Fruit fly (Drosophila melanogaster) whole organism, prepupa: ENCODE measurements around the gene CG10353.

Experiments
- Blimp-1 ChIP-seq: fragments of 200-800 bp; sonication (Bioruptor generic); optimal IDR thresholded peaks from 3 replicates; lab custom pipeline; 2017; ENCODE audit warnings: missing biosample characterization, missing genetic modification characterization, mild to moderate bottlenecking, moderate library complexity, missing genetic modification reagents
- CG10631 ChIP-seq: fragments of 200-800 bp; sonication (Bioruptor generic); optimal IDR thresholded peaks from 2 replicates; lab custom pipeline; 2016; ENCODE audit warnings: missing biosample characterization, missing genetic modification characterization
- CG10669 ChIP-seq: fragments of 200-800 bp; sonication (Bioruptor generic); optimal IDR thresholded peaks from 3 replicates; lab custom pipeline; 2018; ENCODE audit warnings: missing biosample characterization, mild to moderate bottlenecking, missing genetic modification characterization, moderate library complexity
- CG11294 ChIP-seq: fragments of 200-800 bp; sonication (Bioruptor generic); IDR thresholded peaks from 2 replicates; pipeline ENCODE4 v1.3.6; 2022; ENCODE audit warnings: missing biosample characterization, missing genetic modification characterization
- CG11762 ChIP-seq: fragments of 200-800 bp; sonication (Bioruptor generic); optimal IDR thresholded peaks from 3 replicates; lab custom pipeline; 2016; ENCODE audit warnings: missing biosample characterization, missing genetic modification characterization; ENCODE audit not compliant: insufficient read depth
- CG11902 ChIP-seq: fragments of 200-800 bp; sonication (Bioruptor generic); optimal IDR thresholded peaks from 3 replicates; lab custom pipeline; 2016; ENCODE audit warnings: missing biosample characterization, missing genetic modification characterization
- CG15336 ChIP-seq: fragments of 200-800 bp; sonication (Bioruptor generic); IDR thresholded peaks from 2 replicates; pipeline ENCODE4 v1.3.6; 2022; ENCODE audit warnings: missing biosample characterization, missing genetic modification characterization
- CG1621 ChIP-seq: fragments of 200-800 bp; sonication (Bioruptor generic); optimal IDR thresholded peaks from 3 replicates; lab custom pipeline; 2018; ENCODE audit warnings: missing biosample characterization, mild to moderate bottlenecking, missing genetic modification characterization
- CG16779 ChIP-seq: fragments of 200-800 bp; sonication (Bioruptor generic); optimal IDR thresholded peaks from 3 replicates; lab custom pipeline; 2017; ENCODE audit warnings: missing biosample characterization, mild to moderate bottlenecking, missing genetic modification characterization
- CG3032 ChIP-seq: fragments of 200-800 bp; optimal IDR thresholded peaks from 2 replicates; lab custom pipeline; 2019; ENCODE audit warnings: missing biosample characterization, mild to moderate bottlenecking, missing genetic modification characterization, moderate library complexity
- CG34406 ChIP-seq: fragments of 200-800 bp; sonication (Bioruptor generic); optimal IDR thresholded peaks from 3 replicates; lab custom pipeline; 2016; ENCODE audit warnings: missing biosample characterization, missing genetic modification characterization
- CG3919 ChIP-seq: fragments of 200-800 bp; sonication (Bioruptor generic); optimal IDR thresholded peaks from 3 replicates; lab custom pipeline; 2016; ENCODE audit warnings: missing biosample characterization, missing genetic modification characterization
- CG4318 ChIP-seq: fragments of 200-800 bp; sonication (Bioruptor generic); optimal IDR thresholded peaks from 3 replicates; lab custom pipeline; 2017; ENCODE audit warnings: missing biosample characterization, mild to moderate bottlenecking, missing genetic modification characterization
- CG6163 ChIP-seq: fragments of 200-800 bp; sonication (Bioruptor generic); IDR thresholded peaks from 3 replicates; pipeline ENCODE4 v1.3.6; 2022; ENCODE audit warnings: missing biosample characterization, missing genetic modification characterization
- CG6808 ChIP-seq: fragments of 200-800 bp; sonication (Bioruptor generic); optimal IDR thresholded peaks from 3 replicates; lab custom pipeline; 2017; ENCODE audit warnings: missing biosample characterization, missing genetic modification characterization, mild to moderate bottlenecking, moderate library complexity, missing genetic modification reagents
- CG6854 ChIP-seq: fragments of 200-800 bp; sonication (Bioruptor generic); optimal IDR thresholded peaks from 2 replicates; lab custom pipeline; 2017; ENCODE audit warnings: missing biosample characterization, mild to moderate bottlenecking, missing genetic modification characterization
- CG7368 ChIP-seq: fragments of 200-800 bp; sonication (Bioruptor generic); optimal IDR thresholded peaks from 3 replicates; lab custom pipeline; 2016; ENCODE audit warnings: missing biosample characterization, missing genetic modification characterization
- CG8119 ChIP-seq: fragments of 200-800 bp; sonication (Bioruptor generic); IDR thresholded peaks from 3 replicates; pipeline ENCODE4 v1.3.6; 2022; ENCODE audit warnings: missing biosample characterization, missing genetic modification characterization
- CG8319 ChIP-seq: fragments of 200-800 bp; sonication (Bioruptor generic); optimal IDR thresholded peaks from 3 replicates; lab custom pipeline; 2016; ENCODE audit warnings: missing biosample characterization, missing genetic modification characterization
- CG8632 ChIP-seq: fragments of 200-800 bp; sonication (Bioruptor generic); optimal IDR thresholded peaks from 3 replicates; lab custom pipeline; 2016; ENCODE audit warnings: missing biosample characterization, missing genetic modification characterization
- CG9139 ChIP-seq: fragments of 200-800 bp; sonication (Bioruptor generic); optimal IDR thresholded peaks from 3 replicates; lab custom pipeline; 2017; ENCODE audit warnings: missing biosample characterization, mild to moderate bottlenecking, missing genetic modification characterization
- Eip75B ChIP-seq: fragments of 200-800 bp; sonication (Bioruptor generic); optimal IDR thresholded peaks from 3 replicates; lab custom pipeline; 2016; ENCODE audit warnings: missing biosample characterization, missing genetic modification characterization
- Eip78C ChIP-seq: fragments of 200-800 bp; sonication (Bioruptor generic); peaks from one replicate; lab custom pipeline; 2016; ENCODE audit warnings: missing biosample characterization, missing genetic modification characterization
- Ets21C ChIP-seq: fragments of 200-800 bp; sonication (Bioruptor generic); optimal IDR thresholded peaks from 3 replicates; lab custom pipeline; 2016; ENCODE audit warnings: missing biosample characterization, missing genetic modification characterization
- Ets96B ChIP-seq: fragments of 200-800 bp; optimal IDR thresholded peaks from 2 replicates; lab custom pipeline; 2019; ENCODE audit warnings: missing biosample characterization, mild to moderate bottlenecking, missing genetic modification characterization, moderate library complexity
- Gug ChIP-seq: fragments of 200-800 bp; sonication (Bioruptor generic); IDR thresholded peaks from 2 replicates; pipeline ENCODE4 v1.3.6; 2022; ENCODE audit warnings: missing biosample characterization, missing genetic modification characterization
- Hr38 ChIP-seq: sonication (Bioruptor generic); optimal IDR thresholded peaks from 2 replicates; lab custom pipeline; 2016; ENCODE audit warnings: missing biosample characterization, missing genetic modification characterization
- Hr4 ChIP-seq: fragments of 200-800 bp; sonication (Bioruptor generic); optimal IDR thresholded peaks from 3 replicates; lab custom pipeline; 2016; ENCODE audit warnings: missing biosample characterization, missing genetic modification characterization
- Lpt ChIP-seq: fragments of 200-800 bp; sonication (Bioruptor generic); optimal IDR thresholded peaks from 3 replicates; lab custom pipeline; 2016; ENCODE audit warnings: missing biosample characterization, missing genetic modification characterization
- Met ChIP-seq: fragments of 200-800 bp; sonication (Bioruptor generic); optimal IDR thresholded peaks from 3 replicates; lab custom pipeline; 2016; ENCODE audit warnings: missing biosample characterization, missing genetic modification characterization
- OdsH ChIP-seq: fragments of 200-800 bp; sonication (Bioruptor generic); optimal IDR thresholded peaks from 3 replicates; lab custom pipeline; 2016; ENCODE audit warnings: missing biosample characterization, missing genetic modification characterization
- Smox ChIP-seq: fragments of 200-800 bp; sonication (Bioruptor generic); optimal IDR thresholded peaks from 3 replicates; lab custom pipeline; 2016; ENCODE audit warnings: missing biosample characterization, missing genetic modification characterization
- Sox102F ChIP-seq: fragments of 200-800 bp; sonication (Bioruptor generic); optimal IDR thresholded peaks from 2 replicates; lab custom pipeline; 2016; ENCODE audit warnings: missing biosample characterization, mild to moderate bottlenecking, missing genetic modification characterization
- Sox14 ChIP-seq: fragments of 200-800 bp; sonication (Bioruptor generic); optimal IDR thresholded peaks from 3 replicates; lab custom pipeline; 2016; ENCODE audit warnings: missing biosample characterization, missing genetic modification characterization
- Sox15 ChIP-seq: fragments of 200-800 bp; sonication (Bioruptor generic); optimal IDR thresholded peaks from 3 replicates; lab custom pipeline; 2016; ENCODE audit warnings: missing biosample characterization, missing genetic modification characterization
- achi ChIP-seq: fragments of 200-800 bp; sonication (Bioruptor generic); optimal IDR thresholded peaks from 3 replicates; lab custom pipeline; 2016; ENCODE audit warnings: missing biosample characterization, missing genetic modification characterization
- acj6 ChIP-seq: fragments of 200-800 bp; sonication (Bioruptor generic); optimal IDR thresholded peaks from 3 replicates; lab custom pipeline; 2016; ENCODE audit warnings: missing biosample characterization, missing genetic modification characterization
- cyc ChIP-seq: fragments of 200-800 bp; sonication (Bioruptor generic); optimal IDR thresholded peaks from 3 replicates; lab custom pipeline; 2016; ENCODE audit warnings: missing biosample characterization, missing genetic modification characterization
- dac ChIP-seq: fragments of 200-800 bp; sonication (Bioruptor generic); optimal IDR thresholded peaks from 2 replicates; lab custom pipeline; 2017; ENCODE audit warnings: missing biosample characterization, mild to moderate bottlenecking, missing genetic modification characterization
- dsx ChIP-seq: fragments of 200-800 bp; optimal IDR thresholded peaks from 3 replicates; lab custom pipeline; 2019; ENCODE audit warnings: missing biosample characterization, mild to moderate bottlenecking, missing genetic modification characterization, moderate library complexity; ENCODE audit not compliant: poor library complexity, severe bottlenecking
- eg ChIP-seq: fragments of 200-800 bp; sonication (Bioruptor generic); IDR thresholded peaks from 3 replicates; pipeline ENCODE4 v1.3.6; 2022; ENCODE audit warnings: missing biosample characterization, missing genetic modification characterization
- esn ChIP-seq: fragments of 200-800 bp; sonication (Bioruptor generic); optimal IDR thresholded peaks from 2 replicates; lab custom pipeline; 2016; ENCODE audit warnings: missing biosample characterization, mild to moderate bottlenecking, missing genetic modification characterization, moderate library complexity
- fd85E ChIP-seq: fragments of 200-800 bp; sonication (Bioruptor generic); optimal IDR thresholded peaks from 3 replicates; lab custom pipeline; 2016; ENCODE audit warnings: missing biosample characterization, missing genetic modification characterization
- fkh ChIP-seq: fragments of 200-800 bp; sonication (Bioruptor generic); optimal IDR thresholded peaks from 3 replicates; lab custom pipeline; 2017; ENCODE audit warnings: missing biosample characterization, mild to moderate bottlenecking, missing genetic modification characterization, moderate library complexity
- lz ChIP-seq: fragments of 200-800 bp; sonication (Bioruptor generic); optimal IDR thresholded peaks from 3 replicates; lab custom pipeline; 2016; ENCODE audit warnings: missing biosample characterization, missing genetic modification characterization
- pdm3 ChIP-seq: fragments of 200-800 bp; sonication (Bioruptor generic); optimal IDR thresholded peaks from 3 replicates; lab custom pipeline; 2016; ENCODE audit warnings: missing biosample characterization, missing genetic modification characterization
- ss ChIP-seq, 2 experiments: fragments of 200-800 bp; sonication (Bioruptor generic); optimal IDR thresholded peaks; 2 replicates in 1 of 2; 3 replicates in 1 of 2; lab custom pipeline; 2017 to 2018; ENCODE audit warnings: mild to moderate bottlenecking in 2 of 2, missing biosample characterization in 2 of 2, missing genetic modification characterization in 2 of 2, moderate library complexity in 1 of 2
- svp ChIP-seq: fragments of 200-800 bp; sonication (Bioruptor generic); peaks from one replicate; lab custom pipeline; 2016; ENCODE audit warnings: missing biosample characterization, missing genetic modification characterization
- vri ChIP-seq: fragments of 200-800 bp; sonication (Bioruptor generic); optimal IDR thresholded peaks from 3 replicates; lab custom pipeline; 2016; ENCODE audit warnings: missing biosample characterization, mild to moderate bottlenecking, missing genetic modification characterization

CG10353 gene

DNA sequence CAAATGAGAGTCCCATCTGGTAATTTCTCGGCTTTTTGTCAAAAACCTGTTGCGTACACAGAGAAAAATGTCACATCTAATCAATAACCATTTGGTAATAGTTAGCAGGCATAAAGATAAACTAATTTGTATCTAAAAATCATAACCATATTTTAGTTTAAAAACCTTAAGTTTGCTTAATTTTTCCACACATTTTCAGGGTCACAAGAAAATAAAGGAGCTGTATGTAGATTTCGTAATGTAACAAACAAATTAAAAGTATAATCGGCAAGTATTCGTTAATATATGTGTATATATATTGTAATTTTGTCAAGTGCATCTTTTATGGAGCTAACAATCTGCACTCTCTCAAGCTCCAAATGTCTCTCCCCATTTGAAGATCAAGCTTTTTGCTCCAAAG, 34.0 kb upstream of the CG10353 start (continued):
- TF ChIP-seq Sox15 (GFP tag; lab: Kevin White, UChicago) (peak; percentile 43), dsx (GFP tag; lab: Kevin White, UChicago) (peak; percentile 70), CG8119 (GFP tag; lab: Robert Waterston, UW) (peak; percentile 90), svp (GFP tag; lab: Kevin White, UChicago) (peak; percentile 93), Ets21C (GFP tag; lab: Kevin White, UChicago) (peak; percentile 66), CG34406 (GFP tag; lab: Kevin White, UChicago) (peak; percentile 71), CG4318 (GFP tag; lab: Kevin White, UChicago) (peak; percentile 86), lz (GFP tag; lab: Kevin White, UChicago) (peak; percentile 85)

DNA sequence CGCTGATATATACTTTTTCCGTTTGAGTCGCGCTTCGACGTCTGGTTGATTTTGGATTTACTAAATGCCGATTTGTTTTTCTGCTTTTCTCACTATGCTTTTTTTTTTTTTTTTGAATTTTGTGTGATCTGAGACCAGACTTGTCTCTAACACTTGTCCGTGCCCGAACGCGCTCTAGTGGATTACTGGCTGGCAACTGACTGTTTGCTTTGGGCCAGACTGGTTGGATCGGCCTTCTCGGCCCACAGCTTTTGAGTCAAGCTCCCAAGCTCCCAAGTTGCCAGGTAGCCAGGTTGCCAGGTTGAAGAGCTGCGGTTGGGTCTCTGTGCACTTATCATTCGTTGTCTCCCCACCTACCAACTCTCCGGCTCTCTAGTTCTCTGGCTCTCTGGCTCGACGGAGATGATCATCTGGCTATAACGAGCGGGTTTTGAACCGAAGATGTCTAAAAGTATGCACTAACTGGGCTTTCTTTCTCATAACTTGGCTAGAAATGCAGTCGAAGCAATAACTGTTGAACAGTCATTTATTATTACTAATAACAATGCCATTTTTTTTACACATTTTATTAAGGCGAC, 30.2 kb upstream of the CG10353 start, which contains the start of gene pot:
TSS of gene pot (minus strand) at position 205 of the 578 bp plus-strand sequence.
- TF ChIP-seq CG11902 (GFP tag; lab: Kevin White, UChicago) (no peak), vri (no peak), acj6 (GFP tag; lab: Kevin White, UChicago) (no peak), Blimp-1 (GFP tag; lab: Kevin White, UChicago) (no peak), Smox (no peak), CG16779 (no peak), Sox15 (GFP tag; lab: Kevin White, UChicago) (no peak), CG9139 (GFP tag; lab: Kevin White, UChicago) (peak; percentile 5), fkh (GFP tag; lab: Kevin White, UChicago) (peak; percentile 15), Lpt (peak; percentile 15), CG6808 (peak; percentile 23), CG3032 (tag; lab: Kevin White, UChicago) (no peak), dac (GFP tag; lab: Kevin White, UChicago) (no peak), CG15336 (GFP tag; lab: Robert Waterston, UW) (0 out of 2 replicates have a peak, but pooled peaks have one; percentile 20), CG7368 (GFP tag; lab: Kevin White, UChicago) (no peak), CG6854 (GFP tag; lab: Kevin White, UChicago) (peak; percentile 22), CG3919 (GFP tag; lab: Kevin White, UChicago) (no peak), Met (no peak), Sox14 (no peak), ss (GFP tag; optimal IDR thresholded peaks at IDR 0.05; lab: Kevin White, UChicago) (no peak), CG1621 (tag; lab: Kevin White, UChicago) (no peak), eg (peak; percentile 49; the same call in 1 of the 3 replicates), CG6163 (GFP tag; lab: Robert Waterston, UW) (0 out of 3 replicates have a peak, but pooled peaks have one; percentile 12), dsx (GFP tag; lab: Kevin White, UChicago) (no peak), cyc (GFP tag; lab: Kevin White, UChicago) (no peak), esn (no peak), CG10631 (GFP tag; lab: Kevin White, UChicago) (no peak), Eip78C (peak; percentile 50), Hr38 (no peak), pdm3 (GFP tag; lab: Kevin White, UChicago) (no peak), CG8632 (GFP tag; lab: Kevin White, UChicago) (no peak), Ets96B (no peak), CG11294 (GFP tag; lab: Robert Waterston, UW) (no peak), CG8319 (GFP tag; lab: Kevin White, UChicago) (no peak), CG11762 (no peak), CG10669 (GFP tag; lab: Kevin White, UChicago) (no peak), Gug (GFP tag; lab: Robert Waterston, UW) (no peak), Eip75B (GFP tag; lab: Kevin White, UChicago) (no peak), CG8119 (GFP tag; lab: Robert Waterston, UW) (no peak; the same call in 2 of the 3 replicates), svp (GFP tag; lab: Kevin White, UChicago) (no peak), achi (GFP tag; lab: Kevin White, UChicago) (no peak), OdsH (GFP tag; lab: Kevin White, UChicago) (no peak), Sox102F (GFP tag; lab: Kevin White, UChicago) (peak; percentile 13), fd85E (GFP tag; lab: Kevin White, UChicago) (no peak), lz (GFP tag; lab: Kevin White, UChicago) (no peak), CG4318 (GFP tag; lab: Kevin White, UChicago) (no peak), Hr4 (GFP tag; lab: Kevin White, UChicago) (no peak)
